Fruit fly (Drosophila melanogaster) whole organism, prepupa: ENCODE measurements around the gene CG11674.

Experiments
- CG10669 ChIP-seq: fragments of 200-800 bp; sonication (Bioruptor generic); optimal IDR thresholded peaks from 3 replicates; lab custom pipeline; 2018; ENCODE audit warnings: missing biosample characterization, mild to moderate bottlenecking, missing genetic modification characterization, moderate library complexity
- CG11294 ChIP-seq: fragments of 200-800 bp; sonication (Bioruptor generic); IDR thresholded peaks from 2 replicates; pipeline ENCODE4 v1.3.6; 2022; ENCODE audit warnings: missing biosample characterization, missing genetic modification characterization
- CG11762 ChIP-seq: fragments of 200-800 bp; sonication (Bioruptor generic); optimal IDR thresholded peaks from 3 replicates; lab custom pipeline; 2016; ENCODE audit warnings: missing biosample characterization, missing genetic modification characterization; ENCODE audit not compliant: insufficient read depth
- CG11902 ChIP-seq: fragments of 200-800 bp; sonication (Bioruptor generic); optimal IDR thresholded peaks from 3 replicates; lab custom pipeline; 2016; ENCODE audit warnings: missing biosample characterization, missing genetic modification characterization
- CG15336 ChIP-seq: fragments of 200-800 bp; sonication (Bioruptor generic); IDR thresholded peaks from 2 replicates; pipeline ENCODE4 v1.3.6; 2022; ENCODE audit warnings: missing biosample characterization, missing genetic modification characterization
- CG1621 ChIP-seq: fragments of 200-800 bp; sonication (Bioruptor generic); optimal IDR thresholded peaks from 3 replicates; lab custom pipeline; 2018; ENCODE audit warnings: missing biosample characterization, mild to moderate bottlenecking, missing genetic modification characterization
- CG31627 ChIP-seq: fragments of 200-800 bp; sonication (Bioruptor generic); optimal IDR thresholded peaks from 3 replicates; lab custom pipeline; 2016; ENCODE audit warnings: missing biosample characterization, missing genetic modification characterization
- CG34406 ChIP-seq: fragments of 200-800 bp; sonication (Bioruptor generic); optimal IDR thresholded peaks from 3 replicates; lab custom pipeline; 2016; ENCODE audit warnings: missing biosample characterization, missing genetic modification characterization
- CG3919 ChIP-seq: fragments of 200-800 bp; sonication (Bioruptor generic); optimal IDR thresholded peaks from 3 replicates; lab custom pipeline; 2016; ENCODE audit warnings: missing biosample characterization, missing genetic modification characterization
- CG6163 ChIP-seq: fragments of 200-800 bp; sonication (Bioruptor generic); IDR thresholded peaks from 3 replicates; pipeline ENCODE4 v1.3.6; 2022; ENCODE audit warnings: missing biosample characterization, missing genetic modification characterization
- CG6276 ChIP-seq: fragments of 200-800 bp; sonication (Bioruptor generic); optimal IDR thresholded peaks from 2 replicates; lab custom pipeline; 2017; ENCODE audit warnings: missing biosample characterization, mild to moderate bottlenecking, missing genetic modification characterization
- CG6792 ChIP-seq: fragments of 200-800 bp; sonication (Bioruptor generic); optimal IDR thresholded peaks from 3 replicates; lab custom pipeline; 2016; ENCODE audit warnings: missing biosample characterization, missing genetic modification characterization
- CG6808 ChIP-seq: fragments of 200-800 bp; sonication (Bioruptor generic); optimal IDR thresholded peaks from 3 replicates; lab custom pipeline; 2017; ENCODE audit warnings: missing biosample characterization, missing genetic modification characterization, mild to moderate bottlenecking, moderate library complexity, missing genetic modification reagents
- CG6854 ChIP-seq: fragments of 200-800 bp; sonication (Bioruptor generic); optimal IDR thresholded peaks from 2 replicates; lab custom pipeline; 2017; ENCODE audit warnings: missing biosample characterization, mild to moderate bottlenecking, missing genetic modification characterization
- CG8119 ChIP-seq: fragments of 200-800 bp; sonication (Bioruptor generic); IDR thresholded peaks from 3 replicates; pipeline ENCODE4 v1.3.6; 2022; ENCODE audit warnings: missing biosample characterization, missing genetic modification characterization
- CG8319 ChIP-seq: fragments of 200-800 bp; sonication (Bioruptor generic); optimal IDR thresholded peaks from 3 replicates; lab custom pipeline; 2016; ENCODE audit warnings: missing biosample characterization, missing genetic modification characterization
- CG8632 ChIP-seq: fragments of 200-800 bp; sonication (Bioruptor generic); optimal IDR thresholded peaks from 3 replicates; lab custom pipeline; 2016; ENCODE audit warnings: missing biosample characterization, missing genetic modification characterization
- Eip75B ChIP-seq: fragments of 200-800 bp; sonication (Bioruptor generic); optimal IDR thresholded peaks from 3 replicates; lab custom pipeline; 2016; ENCODE audit warnings: missing biosample characterization, missing genetic modification characterization
- Eip78C ChIP-seq: fragments of 200-800 bp; sonication (Bioruptor generic); peaks from one replicate; lab custom pipeline; 2016; ENCODE audit warnings: missing biosample characterization, missing genetic modification characterization
- Ets21C ChIP-seq: fragments of 200-800 bp; sonication (Bioruptor generic); optimal IDR thresholded peaks from 3 replicates; lab custom pipeline; 2016; ENCODE audit warnings: missing biosample characterization, missing genetic modification characterization
- Ets96B ChIP-seq: fragments of 200-800 bp; optimal IDR thresholded peaks from 2 replicates; lab custom pipeline; 2019; ENCODE audit warnings: missing biosample characterization, mild to moderate bottlenecking, missing genetic modification characterization, moderate library complexity
- Hr39 ChIP-seq: fragments of 200-800 bp; sonication (Bioruptor generic); optimal IDR thresholded peaks from 2 replicates; lab custom pipeline; 2016; ENCODE audit warnings: missing biosample characterization, missing genetic modification characterization
- Hr4 ChIP-seq: fragments of 200-800 bp; sonication (Bioruptor generic); optimal IDR thresholded peaks from 3 replicates; lab custom pipeline; 2016; ENCODE audit warnings: missing biosample characterization, missing genetic modification characterization
- Lpt ChIP-seq: fragments of 200-800 bp; sonication (Bioruptor generic); optimal IDR thresholded peaks from 3 replicates; lab custom pipeline; 2016; ENCODE audit warnings: missing biosample characterization, missing genetic modification characterization
- OdsH ChIP-seq: fragments of 200-800 bp; sonication (Bioruptor generic); optimal IDR thresholded peaks from 3 replicates; lab custom pipeline; 2016; ENCODE audit warnings: missing biosample characterization, missing genetic modification characterization
- Smox ChIP-seq: fragments of 200-800 bp; sonication (Bioruptor generic); optimal IDR thresholded peaks from 3 replicates; lab custom pipeline; 2016; ENCODE audit warnings: missing biosample characterization, missing genetic modification characterization
- Sox102F ChIP-seq: fragments of 200-800 bp; sonication (Bioruptor generic); optimal IDR thresholded peaks from 2 replicates; lab custom pipeline; 2016; ENCODE audit warnings: missing biosample characterization, mild to moderate bottlenecking, missing genetic modification characterization
- Sox14 ChIP-seq: fragments of 200-800 bp; sonication (Bioruptor generic); optimal IDR thresholded peaks from 3 replicates; lab custom pipeline; 2016; ENCODE audit warnings: missing biosample characterization, missing genetic modification characterization
- Sox15 ChIP-seq: fragments of 200-800 bp; sonication (Bioruptor generic); optimal IDR thresholded peaks from 3 replicates; lab custom pipeline; 2016; ENCODE audit warnings: missing biosample characterization, missing genetic modification characterization
- achi ChIP-seq: fragments of 200-800 bp; sonication (Bioruptor generic); optimal IDR thresholded peaks from 3 replicates; lab custom pipeline; 2016; ENCODE audit warnings: missing biosample characterization, missing genetic modification characterization
- acj6 ChIP-seq: fragments of 200-800 bp; sonication (Bioruptor generic); optimal IDR thresholded peaks from 3 replicates; lab custom pipeline; 2016; ENCODE audit warnings: missing biosample characterization, missing genetic modification characterization
- cyc ChIP-seq: fragments of 200-800 bp; sonication (Bioruptor generic); optimal IDR thresholded peaks from 3 replicates; lab custom pipeline; 2016; ENCODE audit warnings: missing biosample characterization, missing genetic modification characterization
- dsx ChIP-seq: fragments of 200-800 bp; optimal IDR thresholded peaks from 3 replicates; lab custom pipeline; 2019; ENCODE audit warnings: missing biosample characterization, mild to moderate bottlenecking, missing genetic modification characterization, moderate library complexity; ENCODE audit not compliant: poor library complexity, severe bottlenecking
- eg ChIP-seq: fragments of 200-800 bp; sonication (Bioruptor generic); IDR thresholded peaks from 3 replicates; pipeline ENCODE4 v1.3.6; 2022; ENCODE audit warnings: missing biosample characterization, missing genetic modification characterization
- esn ChIP-seq: fragments of 200-800 bp; sonication (Bioruptor generic); optimal IDR thresholded peaks from 2 replicates; lab custom pipeline; 2016; ENCODE audit warnings: missing biosample characterization, mild to moderate bottlenecking, missing genetic modification characterization, moderate library complexity
- fd59A ChIP-seq: fragments of 200-800 bp; sonication (Bioruptor generic); optimal IDR thresholded peaks from 2 replicates; lab custom pipeline; 2017; ENCODE audit warnings: missing biosample characterization, mild to moderate bottlenecking, missing genetic modification characterization, missing genetic modification reagents
- fd85E ChIP-seq: fragments of 200-800 bp; sonication (Bioruptor generic); optimal IDR thresholded peaks from 3 replicates; lab custom pipeline; 2016; ENCODE audit warnings: missing biosample characterization, missing genetic modification characterization
- fkh ChIP-seq: fragments of 200-800 bp; sonication (Bioruptor generic); optimal IDR thresholded peaks from 3 replicates; lab custom pipeline; 2017; ENCODE audit warnings: missing biosample characterization, mild to moderate bottlenecking, missing genetic modification characterization, moderate library complexity
- net ChIP-seq: fragments of 200-800 bp; sonication (Bioruptor generic); optimal IDR thresholded peaks from 3 replicates; lab custom pipeline; 2016; ENCODE audit warnings: missing biosample characterization, missing genetic modification characterization
- pdm3 ChIP-seq: fragments of 200-800 bp; sonication (Bioruptor generic); optimal IDR thresholded peaks from 3 replicates; lab custom pipeline; 2016; ENCODE audit warnings: missing biosample characterization, missing genetic modification characterization
- ss ChIP-seq, 2 experiments: fragments of 200-800 bp; sonication (Bioruptor generic); optimal IDR thresholded peaks; 2 replicates in 1 of 2; 3 replicates in 1 of 2; lab custom pipeline; 2017 to 2018; ENCODE audit warnings: mild to moderate bottlenecking in 2 of 2, missing biosample characterization in 2 of 2, missing genetic modification characterization in 2 of 2, moderate library complexity in 1 of 2
- svp ChIP-seq: fragments of 200-800 bp; sonication (Bioruptor generic); peaks from one replicate; lab custom pipeline; 2016; ENCODE audit warnings: missing biosample characterization, missing genetic modification characterization
- topi ChIP-seq: fragments of 200-800 bp; sonication (Bioruptor generic); optimal IDR thresholded peaks from 3 replicates; lab custom pipeline; 2016; ENCODE audit warnings: missing biosample characterization, missing genetic modification characterization
- vri ChIP-seq: fragments of 200-800 bp; sonication (Bioruptor generic); optimal IDR thresholded peaks from 3 replicates; lab custom pipeline; 2016; ENCODE audit warnings: missing biosample characterization, mild to moderate bottlenecking, missing genetic modification characterization

The CG11674 gene

dm6 chrX:14211250-14211944 is 14.3 kb downstream of the CG11674 start (continued):
- TF ChIP-seq CG10669 (GFP tag; lab: Kevin White, UChicago), result no peak
- TF ChIP-seq CG6808 (GFP tag; lab: Kevin White, UChicago), result peak; percentile 46
- TF ChIP-seq Eip78C (GFP tag; lab: Kevin White, UChicago), result peak; percentile 49
- peak; percentile 40; the same call in 1 of the 3 replicates for TF ChIP-seq eg
- TF ChIP-seq Sox14 (GFP tag; lab: Kevin White, UChicago), result peak; percentile 28
- peak; percentile 18 for TF ChIP-seq CG6854 (GFP tag; lab: Kevin White, UChicago)
- no peak for TF ChIP-seq CG8632 (GFP tag; lab: Kevin White, UChicago)
- no peak for TF ChIP-seq net (GFP tag; lab: Kevin White, UChicago)
- peak; percentile 71 for TF ChIP-seq dsx (GFP tag; lab: Kevin White, UChicago)
- TF ChIP-seq CG6792, result no peak
- TF ChIP-seq Hr4 (GFP tag; lab: Kevin White, UChicago), result peak; percentile 48
- TF ChIP-seq CG11294, result no peak
- TF ChIP-seq OdsH (GFP tag; lab: Kevin White, UChicago), result peak; percentile 38
- TF ChIP-seq CG31627 (GFP tag; lab: Kevin White, UChicago), result peak; percentile 17
- peak; percentile 14 for TF ChIP-seq esn (GFP tag; lab: Kevin White, UChicago)
- no peak for TF ChIP-seq CG6276 (GFP tag; lab: Kevin White, UChicago)
- no peak for TF ChIP-seq CG8319
- peak; percentile 24 for TF ChIP-seq achi (GFP tag; lab: Kevin White, UChicago)
- peak; percentile 62 for TF ChIP-seq svp
- TF ChIP-seq CG1621 (tag; lab: Kevin White, UChicago), result no peak
- TF ChIP-seq CG8119 (GFP tag; lab: Robert Waterston, UW), result no peak
- TF ChIP-seq pdm3, result peak; percentile 55
- TF ChIP-seq Ets96B (tag; lab: Kevin White, UChicago), result no peak
- peak; percentile 41 for TF ChIP-seq acj6 (GFP tag; lab: Kevin White, UChicago)
- no peak for TF ChIP-seq Hr39 (GFP tag; lab: Kevin White, UChicago)
- no peak for TF ChIP-seq CG34406 (GFP tag; lab: Kevin White, UChicago)
- TF ChIP-seq CG6163, result no peak; the same call in 2 of the 3 replicates
- peak; percentile 37 for TF ChIP-seq fd59A (GFP tag; lab: Kevin White, UChicago)
- no peak for TF ChIP-seq CG11902 (GFP tag; lab: Kevin White, UChicago)
- TF ChIP-seq fkh (GFP tag; lab: Kevin White, UChicago), result no peak
- no peak for TF ChIP-seq cyc (GFP tag; lab: Kevin White, UChicago)
- no peak for TF ChIP-seq Sox15 (GFP tag; lab: Kevin White, UChicago)
- no peak for TF ChIP-seq Eip75B (GFP tag; lab: Kevin White, UChicago)
- peak in 1 of 2 experiments; percentile 32 for TF ChIP-seq ss (GFP tag; optimal IDR thresholded peaks at IDR 0.05; lab: Kevin White, UChicago)
- no peak for TF ChIP-seq CG11762
- no peak for TF ChIP-seq fd85E (GFP tag; lab: Kevin White, UChicago)
- TF ChIP-seq Ets21C (GFP tag; lab: Kevin White, UChicago), result no peak
- TF ChIP-seq Lpt, result no peak
- peak; percentile 6 for TF ChIP-seq topi (GFP tag; lab: Kevin White, UChicago)

- TF ChIP-seq CG34406 (GFP tag; lab: Kevin White, UChicago), result peak; percentile 1
- peak; percentile 48 for TF ChIP-seq fkh (GFP tag; lab: Kevin White, UChicago)
- peak; percentile 11 for TF ChIP-seq Sox102F (GFP tag; lab: Kevin White, UChicago)
- TF ChIP-seq CG10669 (GFP tag; lab: Kevin White, UChicago), result no peak
- TF ChIP-seq topi (GFP tag; lab: Kevin White, UChicago), result peak; percentile 26
- peak; percentile 58 for TF ChIP-seq svp
- TF ChIP-seq Smox (GFP tag; lab: Kevin White, UChicago), result peak; percentile 6
- peak; percentile 11 for TF ChIP-seq vri (GFP tag; lab: Kevin White, UChicago)
- TF ChIP-seq Eip78C (GFP tag; lab: Kevin White, UChicago), result peak; percentile 31
- peak; percentile 21 for TF ChIP-seq CG31627 (GFP tag; lab: Kevin White, UChicago)
- TF ChIP-seq CG3919 (GFP tag; lab: Kevin White, UChicago), result no peak
- no peak for TF ChIP-seq CG15336 (GFP tag; lab: Robert Waterston, UW)
These were observed 16.4 kb downstream of the CG11674 start for dm6 chrX:14209209-14209781.
